Worm (Caenorhabditis elegans): Measurements from ENCODE around the gene cal-5.

Gene cal-5

ce11 chrX:5119246-5119645, 41.5 kb upstream of the cal-5 start:
- TF ChIP-seq ceh-82 (tag; optimal IDR thresholded peaks at IDR 0.05) (no peak), lin-11 (tag; optimal IDR thresholded peaks at IDR 0.05) (no peak), alr-1 (tag; optimal IDR thresholded peaks at IDR 0.05) (no peak), sma-3 (GFP tag; optimal IDR thresholded peaks at IDR 0.05) (peak; percentile 81), nhr-10 (tag; optimal IDR thresholded peaks at IDR 0.05) (no peak), F13H6.1 (tag; optimal IDR thresholded peaks at IDR 0.05) (peak; percentile 77), mdl-1 (tag; optimal IDR thresholded peaks at IDR 0.05) (peak in 1 of 2 experiments; percentile 50), snpc-4 (tag; optimal IDR thresholded peaks at IDR 0.05) (no peak), crh-2 (tag; optimal IDR thresholded peaks at IDR 0.05) (peak; percentile 43), lsy-2 (tag; optimal IDR thresholded peaks at IDR 0.05) (peak in 1 of 2 experiments; percentile 32), nhr-12 (tag; optimal IDR thresholded peaks at IDR 0.05) (no peak), nhr-25 (tag; optimal IDR thresholded peaks at IDR 0.05) (peak; percentile 83), gmeb-1 (tag; optimal IDR thresholded peaks at IDR 0.05) (peak; percentile 40), unc-62 (GFP tag; optimal IDR thresholded peaks at IDR 0.05) (no peak), ztf-1 (GFP tag; conservative IDR thresholded peaks at IDR 0.05) (no peak), C34F6.9 (tag; optimal IDR thresholded peaks at IDR 0.05) (peak; percentile 20), fos-1 (tag; optimal IDR thresholded peaks at IDR 0.05) (peak; percentile 55), lin-13 (GFP tag; optimal IDR thresholded peaks at IDR 0.05) (peak; percentile 14), blmp-1 (tag; optimal IDR thresholded peaks at IDR 0.05; ENCODE audit: insufficient read depth) (peak; percentile 72), lin-39 (tag; optimal IDR thresholded peaks at IDR 0.05) (peak; percentile 66), nhr-21 (tag; optimal IDR thresholded peaks at IDR 0.05) (peak; percentile 76), Y55F3AM.14 (GFP tag; optimal IDR thresholded peaks at IDR 0.05) (peak; percentile 59), R02D3.7 (tag; optimal IDR thresholded peaks at IDR 0.05) (no peak), nhr-129 (tag; optimal IDR thresholded peaks at IDR 0.05) (peak; percentile 53), nhr-23 (tag; optimal IDR thresholded peaks at IDR 0.05) (no peak), ceh-16 (tag; optimal IDR thresholded peaks at IDR 0.05) (no peak), nhr-237 (tag; optimal IDR thresholded peaks at IDR 0.05) (no peak), mab-5 (tag; optimal IDR thresholded peaks at IDR 0.05) (no peak), unc-55 (GFP tag; optimal IDR thresholded peaks at IDR 0.05) (no peak), nhr-77 (tag; optimal IDR thresholded peaks at IDR 0.05) (no peak), sma-9 (GFP tag; optimal IDR thresholded peaks at IDR 0.05) (peak; percentile 71), sma-9 (tag; optimal IDR thresholded peaks at IDR 0.05) (no peak), sem-4 (tag; optimal IDR thresholded peaks at IDR 0.05) (peak; percentile 69), ztf-4 (tag; optimal IDR thresholded peaks at IDR 0.05) (peak; percentile 17)

- TF ChIP-seq blmp-1 (tag; optimal IDR thresholded peaks at IDR 0.05; ENCODE audit: insufficient read depth) = no peak
- no peak for TF ChIP-seq nhr-10 (tag; optimal IDR thresholded peaks at IDR 0.05)
- peak; percentile 0 for TF ChIP-seq crh-2 (tag; optimal IDR thresholded peaks at IDR 0.05)
- no peak for TF ChIP-seq Y55F3AM.14 (GFP tag; optimal IDR thresholded peaks at IDR 0.05)
- no peak for TF ChIP-seq ceh-82 (tag; optimal IDR thresholded peaks at IDR 0.05)
- TF ChIP-seq C34F6.9 (tag; optimal IDR thresholded peaks at IDR 0.05) = peak; percentile 24
- no peak for TF ChIP-seq egl-27 (tag; optimal IDR thresholded peaks at IDR 0.05)
- TF ChIP-seq ceh-16 (tag; optimal IDR thresholded peaks at IDR 0.05) = no peak
- no peak for TF ChIP-seq nhr-129 (tag; optimal IDR thresholded peaks at IDR 0.05)
- TF ChIP-seq elt-3 (tag; optimal IDR thresholded peaks at IDR 0.05) = no peak
- TF ChIP-seq nhr-77 (tag; optimal IDR thresholded peaks at IDR 0.05) = no peak
- TF ChIP-seq fos-1 (tag; optimal IDR thresholded peaks at IDR 0.05) = no peak
- no peak for TF ChIP-seq dmd-4 (tag; optimal IDR thresholded peaks at IDR 0.05)
- TF ChIP-seq lin-13 (GFP tag; optimal IDR thresholded peaks at IDR 0.05) = no peak
- no peak for TF ChIP-seq gmeb-1 (tag; optimal IDR thresholded peaks at IDR 0.05)
- TF ChIP-seq mbf-1 (tag; optimal IDR thresholded peaks at IDR 0.05) = no peak
- TF ChIP-seq aly-2 (tag; optimal IDR thresholded peaks at IDR 0.05) = no peak
- peak; percentile 48 for TF ChIP-seq sem-4 (tag; optimal IDR thresholded peaks at IDR 0.05)
- TF ChIP-seq unc-39 (tag; optimal IDR thresholded peaks at IDR 0.05) = no peak
- no peak for TF ChIP-seq snpc-4 (tag; optimal IDR thresholded peaks at IDR 0.05)
- no peak for TF ChIP-seq peb-1 (tag; optimal IDR thresholded peaks at IDR 0.05)
- no peak for TF ChIP-seq unc-55 (GFP tag; optimal IDR thresholded peaks at IDR 0.05)
- no peak for TF ChIP-seq alr-1 (tag; optimal IDR thresholded peaks at IDR 0.05)
- no peak for TF ChIP-seq mab-5 (tag; optimal IDR thresholded peaks at IDR 0.05)
- no peak for TF ChIP-seq mdl-1 (tag; optimal IDR thresholded peaks at IDR 0.05)
- no peak for TF ChIP-seq elt-1 (tag; optimal IDR thresholded peaks at IDR 0.05)
- no peak for TF ChIP-seq ama-1 (optimal IDR thresholded peaks at IDR 0.05)
- TF ChIP-seq nhr-237 (tag; optimal IDR thresholded peaks at IDR 0.05) = no peak
- TF ChIP-seq sma-9 (GFP tag; optimal IDR thresholded peaks at IDR 0.05) = peak; percentile 23
- TF ChIP-seq sma-9 (tag; optimal IDR thresholded peaks at IDR 0.05) = no peak
- TF ChIP-seq ZK546.5 (tag; optimal IDR thresholded peaks at IDR 0.05) = no peak
- no peak for TF ChIP-seq nhr-23 (tag; optimal IDR thresholded peaks at IDR 0.05)
- TF ChIP-seq nhr-6 (tag; optimal IDR thresholded peaks at IDR 0.05) = peak; percentile 30
- TF ChIP-seq unc-62 (GFP tag; optimal IDR thresholded peaks at IDR 0.05) = no peak
- peak in 1 of 2 experiments; percentile 39 for TF ChIP-seq lsy-2 (tag; optimal IDR thresholded peaks at IDR 0.05)
- no peak for TF ChIP-seq zag-1 (tag; optimal IDR thresholded peaks at IDR 0.05)
- no peak for TF ChIP-seq nhr-21 (tag; optimal IDR thresholded peaks at IDR 0.05)
- TF ChIP-seq ztf-1 (GFP tag; conservative IDR thresholded peaks at IDR 0.05) = no peak
- no peak for TF ChIP-seq nhr-12 (tag; optimal IDR thresholded peaks at IDR 0.05)
- TF ChIP-seq R02D3.7 (tag; optimal IDR thresholded peaks at IDR 0.05) = no peak
- TF ChIP-seq lin-11 (tag; optimal IDR thresholded peaks at IDR 0.05) = no peak
- no peak for TF ChIP-seq ztf-4 (tag; optimal IDR thresholded peaks at IDR 0.05)
Measured at ce11 chrX:5117571-5117970, 39.8 kb upstream of the cal-5 start.
